Worm (Caenorhabditis elegans) whole organism, mixed stage, embryonic: Measurements from ENCODE around the gene Y66D12A.16.

Experiments
- mep-1 ChIP-seq: fragments of 150-350 bp; optimal IDR thresholded peaks from 2 replicates; lab custom pipeline; 2017; ENCODE audit warnings: missing biosample characterization, missing genetic modification reagents, missing genetic modification characterization, inconsistent platforms
- nhr-237 ChIP-seq: fragments of 150-350 bp; optimal IDR thresholded peaks from 2 replicates; lab custom pipeline; 2014; ENCODE audit warnings: missing biosample characterization, missing genetic modification characterization
- snpc-4 ChIP-seq: fragments of 150-350 bp; optimal IDR thresholded peaks from 2 replicates; lab custom pipeline; 2014; ENCODE audit warnings: missing biosample characterization, missing genetic modification characterization

DNA sequence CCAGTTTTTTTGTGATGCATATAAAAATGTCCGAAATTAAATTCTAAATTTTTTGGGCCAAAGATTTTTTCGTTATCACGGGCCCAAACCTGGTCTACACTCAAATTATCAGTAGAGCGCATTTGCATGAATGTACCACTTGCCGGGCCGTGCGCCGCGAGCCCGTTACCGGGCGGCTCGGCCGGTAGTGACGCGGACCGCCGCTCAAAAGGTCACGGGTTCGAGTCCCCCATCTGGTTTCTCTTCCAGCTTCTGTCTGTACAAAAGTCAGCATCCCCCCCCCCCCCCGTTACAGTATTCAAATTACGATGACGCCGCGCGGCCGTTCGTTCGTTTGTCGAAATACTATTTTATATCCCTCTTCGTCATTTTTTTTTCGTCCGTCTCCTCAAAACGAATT is 46.0 kb upstream of the Y66D12A.16 start:
- TF ChIP-seq mep-1 (tag; lab: Kevin White, UChicago) (no peak), nhr-237 (tag; lab: Kevin White, UChicago) (no peak), snpc-4 (no peak)
